Fruit fly (Drosophila melanogaster): Measurements from ENCODE around the gene CG9782.

Gene CG9782

DNA sequence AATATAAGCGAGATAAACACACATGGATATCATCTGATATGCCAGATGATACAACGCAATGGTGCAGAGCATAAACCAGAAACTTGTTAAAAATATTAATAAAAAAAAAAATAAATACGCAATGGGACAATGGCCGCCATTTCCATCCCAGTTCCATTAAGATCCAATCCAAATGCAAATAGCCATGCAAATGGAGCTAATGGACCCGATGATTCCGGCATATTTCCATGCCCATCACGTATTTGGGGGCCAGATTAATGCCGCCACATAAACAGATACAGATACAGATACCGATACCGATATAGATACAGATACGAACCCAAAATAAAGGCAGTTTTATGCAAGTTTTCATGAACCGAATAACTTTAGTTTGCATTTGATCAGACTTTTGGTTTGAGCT, 2.1 kb upstream of the CG9782 start:
- no peak for TF ChIP-seq Sp1 (GFP tag; optimal IDR thresholded peaks at IDR 0.05)
- TF ChIP-seq woc (GFP tag; optimal IDR thresholded peaks at IDR 0.05) = no peak
- no peak for TF ChIP-seq CG32264 (GFP tag; optimal IDR thresholded peaks at IDR 0.05)
- no peak for TF ChIP-seq fru (GFP tag; optimal IDR thresholded peaks at IDR 0.05)
- no peak for TF ChIP-seq Mio (GFP tag; optimal IDR thresholded peaks at IDR 0.05)
- no peak for TF ChIP-seq Rel (GFP tag; optimal IDR thresholded peaks at IDR 0.05)
- TF ChIP-seq Rel (tag; optimal IDR thresholded peaks at IDR 0.05) = no peak
- no peak for TF ChIP-seq Abd-B (GFP tag; optimal IDR thresholded peaks at IDR 0.05)

DNA sequence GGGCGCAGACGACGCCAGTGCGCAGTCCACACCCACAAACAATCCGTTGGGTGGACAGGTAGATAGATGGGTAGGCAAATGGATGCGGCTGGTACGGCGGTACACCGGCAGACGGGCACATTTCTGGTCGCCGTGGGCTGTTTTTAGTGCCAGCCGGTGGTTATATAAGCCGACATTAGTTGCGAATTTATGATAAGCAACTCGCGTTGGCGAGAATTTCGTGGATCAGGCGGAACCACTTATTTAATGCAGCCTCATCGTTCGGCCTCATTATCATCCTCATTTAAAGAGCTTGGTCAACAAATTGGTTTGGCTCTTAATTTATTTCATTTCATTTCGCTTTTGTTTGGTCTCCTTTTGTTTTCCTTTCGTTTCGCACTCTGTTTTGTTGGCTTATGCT, 2.7 kb downstream of the CG9782 start:
- peak; percentile 12 for TF ChIP-seq psq (GFP tag; optimal IDR thresholded peaks at IDR 0.05)
- no peak for TF ChIP-seq N (GFP tag; optimal IDR thresholded peaks at IDR 0.05)

DNA sequence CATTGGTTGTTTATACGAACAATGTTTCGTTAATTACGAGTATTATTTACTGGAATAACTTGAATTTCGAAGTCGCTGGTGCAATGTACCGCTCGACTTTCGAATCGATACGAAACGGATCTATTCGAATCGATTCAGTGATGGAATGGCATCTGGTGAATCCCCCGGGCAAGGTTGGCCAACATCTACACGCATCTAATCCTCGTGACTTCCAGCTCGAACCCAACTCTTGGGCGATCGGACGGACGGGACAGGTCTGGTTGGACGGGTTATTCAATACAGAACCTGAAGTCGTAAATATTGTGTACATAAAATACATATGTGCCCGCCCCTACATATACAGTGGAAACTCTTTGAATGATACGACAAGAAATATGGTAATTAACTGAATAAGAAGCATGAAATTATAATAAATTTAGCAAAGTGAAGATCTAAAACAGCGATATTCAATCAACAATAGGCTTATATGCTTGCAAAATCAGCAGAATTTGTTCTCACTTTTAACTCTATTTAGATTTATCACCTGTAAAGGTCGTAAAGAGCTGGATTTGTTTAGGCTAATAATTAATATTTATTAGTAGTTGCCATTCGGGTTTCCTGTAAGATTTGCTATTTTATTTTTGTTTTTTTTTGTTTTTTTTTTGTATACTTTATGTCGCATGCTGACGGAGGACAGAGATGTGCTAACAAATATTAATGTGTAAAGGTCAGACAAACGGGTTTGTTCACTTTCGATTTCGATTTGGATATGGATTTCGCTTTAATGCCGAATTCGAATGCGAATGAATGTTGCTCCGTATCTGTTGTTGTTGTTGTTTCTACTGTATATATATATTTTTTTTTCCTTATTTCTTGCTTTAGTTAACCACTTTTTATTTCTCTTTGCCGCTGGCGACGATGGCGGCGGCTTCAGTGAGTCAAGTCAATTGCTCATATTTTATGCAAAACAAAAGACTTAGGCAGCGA, 4.3 kb downstream of the CG9782 start:
- TF ChIP-seq sv (GFP tag; optimal IDR thresholded peaks at IDR 0.05) = no peak
- peak; percentile 10 for TF ChIP-seq HLH106 (tag; optimal IDR thresholded peaks at IDR 0.05)
- peak in 1 of 2 experiments; percentile 1 for TF ChIP-seq foxo (GFP tag; optimal IDR thresholded peaks at IDR 0.05)
- no peak for TF ChIP-seq Rel (GFP tag; optimal IDR thresholded peaks at IDR 0.05)
- TF ChIP-seq Rel (tag; optimal IDR thresholded peaks at IDR 0.05) = peak; percentile 83

DNA sequence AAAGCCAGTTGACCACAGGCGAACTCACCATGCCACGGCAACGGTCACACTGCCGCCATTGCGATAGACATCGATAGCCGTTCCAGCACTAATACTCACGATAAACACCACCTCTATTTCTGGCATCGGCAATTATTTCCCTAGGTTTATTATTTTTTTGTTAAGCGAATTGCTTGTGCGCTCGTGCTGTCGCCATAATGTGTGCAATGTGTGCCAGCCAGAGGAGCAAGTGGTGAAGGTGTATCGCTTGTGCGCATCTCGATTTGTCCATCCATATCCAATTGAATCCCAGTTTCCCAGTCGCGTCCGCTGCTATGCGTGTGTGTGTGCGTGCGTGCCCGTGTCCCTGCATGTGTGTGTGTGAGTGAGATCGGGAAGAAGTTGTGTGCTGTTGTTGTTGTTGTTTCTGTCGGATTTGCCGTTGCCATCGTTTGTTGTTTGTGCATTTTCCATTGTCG, 10.8 kb downstream of the CG9782 start, which contains the start of gene mbt:
mbt (plus strand) TSS at position 85 of the 458 bp plus-strand sequence.
- TF ChIP-seq foxo (GFP tag; optimal IDR thresholded peaks at IDR 0.05) (no peak), h (GFP tag; optimal IDR thresholded peaks at IDR 0.05) (peak; percentile 35), Dfd (GFP tag; optimal IDR thresholded peaks at IDR 0.05) (peak; percentile 64), N (GFP tag; optimal IDR thresholded peaks at IDR 0.05) (peak; percentile 68), Vsx2 (GFP tag; optimal IDR thresholded peaks at IDR 0.05; ENCODE audit: partially characterized antibody) (no peak), psq (GFP tag; optimal IDR thresholded peaks at IDR 0.05) (peak; percentile 8), Myc (optimal IDR thresholded peaks at IDR 0.05) (peak; percentile 80)

DNA sequence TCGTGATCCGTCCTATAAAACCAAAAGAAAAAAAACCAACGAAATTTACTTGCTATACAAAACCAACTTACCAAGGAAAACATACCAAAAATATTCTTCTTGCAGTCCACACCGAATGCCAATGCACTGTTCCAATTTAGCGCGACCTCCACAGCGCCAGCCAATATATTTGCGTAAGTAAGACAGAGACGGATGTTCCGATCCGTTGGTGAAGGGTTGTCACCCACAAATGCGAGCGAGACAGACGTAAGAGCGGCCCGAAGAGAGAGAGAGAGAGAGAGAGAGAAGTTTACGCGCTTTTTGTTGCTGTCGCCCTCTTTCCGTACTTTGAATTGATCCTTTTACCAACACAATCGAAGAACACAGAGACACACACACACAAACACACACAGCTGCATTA, 13.6 kb downstream of the CG9782 start:
- TF ChIP-seq Vsx2 (GFP tag; optimal IDR thresholded peaks at IDR 0.05; ENCODE audit: partially characterized antibody) = no peak
- peak; percentile 43 for TF ChIP-seq Dif (GFP tag; optimal IDR thresholded peaks at IDR 0.05; ENCODE audit: partially characterized antibody)

DNA sequence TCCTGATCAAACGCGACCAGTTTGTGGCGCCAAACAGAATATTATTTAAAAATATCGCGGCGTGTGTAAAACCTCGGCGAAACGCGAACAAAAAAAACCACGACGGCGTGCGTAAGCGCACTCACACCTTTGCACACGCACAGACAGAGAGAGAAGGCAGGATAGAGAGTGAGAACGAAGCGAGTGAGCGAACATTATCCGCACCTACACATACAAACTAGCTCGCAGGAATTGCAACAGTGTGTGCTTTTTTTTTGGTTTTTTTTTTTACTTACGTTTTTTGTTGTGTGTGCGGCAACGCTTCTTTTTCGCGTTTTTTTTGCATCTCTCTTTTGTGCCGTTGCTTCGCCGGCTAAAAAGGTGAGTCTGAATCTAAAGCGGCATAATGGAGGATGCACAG, 21.6 kb downstream of the CG9782 start:
- TF ChIP-seq dmrt93B (GFP tag; optimal IDR thresholded peaks at IDR 0.05) (no peak), rgr (GFP tag; optimal IDR thresholded peaks at IDR 0.05) (no peak), Rel (GFP tag; optimal IDR thresholded peaks at IDR 0.05) (peak; percentile 98), Rel (tag; optimal IDR thresholded peaks at IDR 0.05) (peak; percentile 56), Hr83 (GFP tag; optimal IDR thresholded peaks at IDR 0.05; ENCODE audit: poor library complexity, severe bottlenecking) (peak; percentile 71), N (GFP tag; optimal IDR thresholded peaks at IDR 0.05) (peak; percentile 40), jim (GFP tag; optimal IDR thresholded peaks at IDR 0.05) (peak; percentile 97), lola (GFP tag; optimal IDR thresholded peaks at IDR 0.05) (no peak), dsf (GFP tag; optimal IDR thresholded peaks at IDR 0.05; ENCODE audit: borderline replicate concordance) (no peak), brk (GFP tag; optimal IDR thresholded peaks at IDR 0.05) (no peak), fru (GFP tag; optimal IDR thresholded peaks at IDR 0.05) (peak; percentile 16), sage (GFP tag; optimal IDR thresholded peaks at IDR 0.05) (peak; percentile 10), HLH106 (tag; optimal IDR thresholded peaks at IDR 0.05) (no peak), Vsx2 (GFP tag; optimal IDR thresholded peaks at IDR 0.05; ENCODE audit: partially characterized antibody) (no peak), h (GFP tag; optimal IDR thresholded peaks at IDR 0.05) (peak; percentile 30), Jra (GFP tag; optimal IDR thresholded peaks at IDR 0.05) (peak; percentile 2), ey (GFP tag; optimal IDR thresholded peaks at IDR 0.05) (no peak), Hr78 (GFP tag; optimal IDR thresholded peaks at IDR 0.05) (no peak), Hnf4 (GFP tag; optimal IDR thresholded peaks at IDR 0.05) (no peak), Sp1 (GFP tag; optimal IDR thresholded peaks at IDR 0.05) (peak; percentile 91), foxo (GFP tag; optimal IDR thresholded peaks at IDR 0.05) (peak in 1 of 2 experiments; percentile 85), woc (GFP tag; optimal IDR thresholded peaks at IDR 0.05) (no peak), CG9705 (GFP tag; optimal IDR thresholded peaks at IDR 0.05) (peak; percentile 31), dl (GFP tag; optimal IDR thresholded peaks at IDR 0.05; ENCODE audit: insufficient read depth in 1 of 2, partially characterized antibody in 2 of 2) (peak in 1 of 2 experiments; percentile 58), usp (GFP tag; optimal IDR thresholded peaks at IDR 0.05) (no peak), tai (GFP tag; optimal IDR thresholded peaks at IDR 0.05) (no peak), CrebA (GFP tag; optimal IDR thresholded peaks at IDR 0.05; ENCODE audit: borderline replicate concordance) (no peak), br (GFP tag; optimal IDR thresholded peaks at IDR 0.05) (no peak), Myc (optimal IDR thresholded peaks at IDR 0.05) (no peak), Dif (GFP tag; optimal IDR thresholded peaks at IDR 0.05; ENCODE audit: partially characterized antibody) (peak; percentile 58), Dfd (GFP tag; optimal IDR thresholded peaks at IDR 0.05) (no peak)
